Worm (Caenorhabditis elegans) whole organism, L1 larva: ENCODE results near the gene C48D5.3.

Experiments used
- F16B12.6 ChIP-seq: fragments of 150-350 bp; optimal IDR thresholded peaks from 2 replicates; lab custom pipeline; 2014; ENCODE audit warnings: missing biosample characterization, missing genetic modification characterization
- Y116A8C.19 ChIP-seq: sonication (generic microtip); optimal IDR thresholded peaks from 2 replicates; lab custom pipeline; 2016; ENCODE audit warnings: missing compliant biosample characterization, missing genetic modification characterization, borderline replicate concordance
- aha-1 ChIP-seq: fragments of 150-350 bp; optimal IDR thresholded peaks from 2 replicates; lab custom pipeline; 2014; ENCODE audit warnings: missing biosample characterization, missing genetic modification characterization
- alr-1 ChIP-seq: fragments of 200-800 bp; sonication (Bioruptor generic); optimal IDR thresholded peaks from 2 replicates; lab custom pipeline; 2018; ENCODE audit warnings: borderline replicate concordance, mild to moderate bottlenecking, missing genetic modification characterization, missing compliant biosample characterization
- aly-2 ChIP-seq: fragments of 150-350 bp; optimal IDR thresholded peaks from 2 replicates; lab custom pipeline; 2014; ENCODE audit warnings: missing biosample characterization, missing genetic modification characterization
- ama-1 ChIP-seq: fragments of 150-350 bp; optimal IDR thresholded peaks from 2 replicates; lab custom pipeline; 2014
- blmp-1 ChIP-seq: fragments of 150-350 bp; optimal IDR thresholded peaks from 2 replicates; lab custom pipeline; 2014; ENCODE audit warnings: missing biosample characterization, missing genetic modification characterization
- ceh-8 ChIP-seq: fragments of 200-800 bp; sonication (Bioruptor generic); optimal IDR thresholded peaks from 2 replicates; lab custom pipeline; 2018; ENCODE audit warnings: mild to moderate bottlenecking, missing genetic modification characterization, moderate library complexity, missing compliant biosample characterization
- ceh-82 ChIP-seq, 3 experiments: fragments of 150-350 bp in 1 of 3; sonication (generic microtip) in 2 of 3; optimal IDR thresholded peaks; 2 replicates each; lab custom pipeline; 2014 to 2017; ENCODE audit warnings: missing biosample characterization in 3 of 3, missing genetic modification characterization in 3 of 3
- ceh-88 ChIP-seq: fragments of 200-800 bp; sonication (Bioruptor generic); IDR thresholded peaks from 2 replicates; pipeline ENCODE4 v1.3.6; 2022; ENCODE audit warnings: missing genetic modification characterization, missing compliant biosample characterization
- ceh-90 ChIP-seq: sonication (generic microtip); optimal IDR thresholded peaks from 2 replicates; lab custom pipeline; 2016; ENCODE audit warnings: missing genetic modification characterization, missing compliant biosample characterization
- ces-1 ChIP-seq: fragments of 150-350 bp; optimal IDR thresholded peaks from 2 replicates; lab custom pipeline; 2014; ENCODE audit warnings: missing biosample characterization, missing genetic modification reagents, missing genetic modification characterization
- efl-3 ChIP-seq: fragments of 200-800 bp; sonication (Bioruptor generic); optimal IDR thresholded peaks from 2 replicates; lab custom pipeline; 2018; ENCODE audit warnings: mild to moderate bottlenecking, missing genetic modification characterization, missing compliant biosample characterization
- egl-27 ChIP-seq, 2 experiments: fragments of 150-350 bp in 1 of 2; sonication (generic microtip); optimal IDR thresholded peaks; 3 replicates each; lab custom pipeline; 2017 to 2018; ENCODE audit warnings: missing biosample characterization in 2 of 2, missing genetic modification characterization in 2 of 2, missing genetic modification reagents in 2 of 2
- elt-2 ChIP-seq: sonication (generic microtip); optimal IDR thresholded peaks from 2 replicates; lab custom pipeline; 2016; ENCODE audit warnings: missing genetic modification characterization, mild to moderate bottlenecking, inconsistent platforms, missing compliant biosample characterization, missing genetic modification reagents
- fkh-10 ChIP-seq: sonication (generic microtip); optimal IDR thresholded peaks from 2 replicates; lab custom pipeline; 2017; ENCODE audit warnings: missing biosample characterization, missing genetic modification reagents, missing genetic modification characterization
- fkh-4 ChIP-seq: sonication (generic microtip); optimal IDR thresholded peaks from 2 replicates; lab custom pipeline; 2016; ENCODE audit warnings: missing compliant biosample characterization, missing genetic modification characterization, borderline replicate concordance
- hlh-17 ChIP-seq: fragments of 200-800 bp; sonication (Bioruptor generic); optimal IDR thresholded peaks from 2 replicates; lab custom pipeline; 2018; ENCODE audit warnings: missing genetic modification characterization, mild to moderate bottlenecking, missing compliant biosample characterization, moderate library complexity, borderline replicate concordance
- hlh-4 ChIP-seq: sonication (generic microtip); optimal IDR thresholded peaks from 2 replicates; lab custom pipeline; 2016; ENCODE audit warnings: mild to moderate bottlenecking, missing genetic modification characterization, missing compliant biosample characterization
- hpl-2 ChIP-seq: fragments of 150-350 bp; optimal IDR thresholded peaks from 2 replicates; lab custom pipeline; 2014; ENCODE audit warnings: missing biosample characterization, missing genetic modification reagents, missing genetic modification characterization
- isw-1 ChIP-seq: fragments of 200-800 bp; sonication (Bioruptor generic); IDR thresholded peaks from 2 replicates; pipeline ENCODE4 v1.3.6; 2022; ENCODE audit warnings: missing genetic modification characterization, missing compliant biosample characterization
- jun-1 ChIP-seq: fragments of 150-350 bp; optimal IDR thresholded peaks from 2 replicates; lab custom pipeline; 2014; ENCODE audit warnings: missing biosample characterization, missing genetic modification reagents, missing genetic modification characterization
- lin-13 ChIP-seq: fragments of 150-350 bp; optimal IDR thresholded peaks from 2 replicates; lab custom pipeline; 2014; ENCODE audit warnings: missing biosample characterization, missing genetic modification reagents, missing genetic modification characterization
- lin-14 ChIP-seq: fragments of 200-800 bp; sonication (Bioruptor generic); optimal IDR thresholded peaks from 2 replicates; lab custom pipeline; 2018; ENCODE audit warnings: mild to moderate bottlenecking, missing genetic modification characterization, moderate library complexity, missing compliant biosample characterization
- lin-15B ChIP-seq: fragments of 150-350 bp; sonication (generic microtip); optimal IDR thresholded peaks from 3 replicates; lab custom pipeline; 2014; ENCODE audit warnings: missing biosample characterization, missing genetic modification characterization
- lin-39 ChIP-seq: fragments of 150-350 bp; optimal IDR thresholded peaks from 2 replicates; lab custom pipeline; 2014; ENCODE audit warnings: missing biosample characterization, missing genetic modification reagents, missing genetic modification characterization
- lir-3 ChIP-seq: sonication (generic microtip); optimal IDR thresholded peaks from 2 replicates; lab custom pipeline; 2016; ENCODE audit warnings: mild to moderate bottlenecking, missing genetic modification characterization, moderate library complexity, missing compliant biosample characterization; ENCODE audit not compliant: poor library complexity
- mdl-1 ChIP-seq, 2 experiments: fragments of 150-350 bp; optimal IDR thresholded peaks; 2 replicates each; lab custom pipeline; 2014 to 2017; ENCODE audit warnings: missing biosample characterization in 2 of 2, missing genetic modification characterization in 2 of 2, inconsistent platforms in 1 of 2
- mef-2 ChIP-seq: fragments of 150-350 bp; optimal IDR thresholded peaks from 2 replicates; lab custom pipeline; 2014; ENCODE audit warnings: missing biosample characterization, missing genetic modification characterization
- mep-1 ChIP-seq: fragments of 150-350 bp; optimal IDR thresholded peaks from 2 replicates; lab custom pipeline; 2014; ENCODE audit warnings: missing biosample characterization, missing genetic modification characterization
- nhr-11 ChIP-seq: fragments of 150-350 bp; optimal IDR thresholded peaks from 2 replicates; lab custom pipeline; 2014; ENCODE audit warnings: missing biosample characterization, missing genetic modification characterization
- nhr-12 ChIP-seq: sonication (generic microtip); optimal IDR thresholded peaks from 2 replicates; lab custom pipeline; 2017; ENCODE audit warnings: missing biosample characterization, missing genetic modification characterization
- nhr-20 ChIP-seq: sonication (generic microtip); optimal IDR thresholded peaks from 2 replicates; lab custom pipeline; 2016; ENCODE audit warnings: mild to moderate bottlenecking, missing genetic modification characterization, missing compliant biosample characterization
- nhr-71 ChIP-seq: sonication (generic microtip); optimal IDR thresholded peaks from 2 replicates; lab custom pipeline; 2016; ENCODE audit warnings: mild to moderate bottlenecking, missing genetic modification characterization, moderate library complexity, missing compliant biosample characterization
- nhr-76 ChIP-seq: sonication (generic microtip); optimal IDR thresholded peaks from 2 replicates; lab custom pipeline; 2017; ENCODE audit warnings: missing biosample characterization, missing genetic modification characterization
- nhr-84 ChIP-seq: sonication (generic microtip); optimal IDR thresholded peaks from 2 replicates; lab custom pipeline; 2017; ENCODE audit warnings: missing biosample characterization, missing genetic modification characterization
- nhr-85 ChIP-seq: sonication (generic microtip); peaks from one replicate; lab custom pipeline; 2016; ENCODE audit warnings: missing genetic modification characterization, inconsistent platforms, missing compliant biosample characterization
- nhr-90 ChIP-seq: sonication (generic microtip); optimal IDR thresholded peaks from 2 replicates; lab custom pipeline; 2016; ENCODE audit warnings: mild to moderate bottlenecking, missing genetic modification characterization, missing compliant biosample characterization; ENCODE audit not compliant: poor library complexity
- pag-3 ChIP-seq: sonication (generic microtip); optimal IDR thresholded peaks from 2 replicates; lab custom pipeline; 2017; ENCODE audit warnings: missing genetic modification characterization, mild to moderate bottlenecking, missing compliant biosample characterization, antibody characterized with exemption, borderline replicate concordance; ENCODE audit not compliant: insufficient read depth
- pqm-1 ChIP-seq: sonication (generic microtip); optimal IDR thresholded peaks from 3 replicates; lab custom pipeline; 2017; ENCODE audit warnings: missing biosample characterization, missing genetic modification characterization
- rnt-1 ChIP-seq: sonication (generic microtip); optimal IDR thresholded peaks from 2 replicates; lab custom pipeline; 2016; ENCODE audit warnings: mild to moderate bottlenecking, missing genetic modification characterization, moderate library complexity, missing compliant biosample characterization
- snu-23 ChIP-seq: sonication (generic microtip); optimal IDR thresholded peaks from 2 replicates; lab custom pipeline; 2016; ENCODE audit warnings: missing genetic modification characterization, missing compliant biosample characterization
- sptf-1 ChIP-seq: fragments of 150-350 bp; optimal IDR thresholded peaks from 2 replicates; lab custom pipeline; 2014; ENCODE audit warnings: missing biosample characterization, missing genetic modification characterization
- sup-37 ChIP-seq: fragments of 200-800 bp; sonication (Bioruptor generic); optimal IDR thresholded peaks from 2 replicates; lab custom pipeline; 2018; ENCODE audit warnings: mild to moderate bottlenecking, missing genetic modification characterization, missing compliant biosample characterization
- tbx-2 ChIP-seq: sonication (generic microtip); optimal IDR thresholded peaks from 2 replicates; lab custom pipeline; 2016; ENCODE audit warnings: missing genetic modification characterization, missing compliant biosample characterization
- tlp-1 ChIP-seq: fragments of 150-350 bp; optimal IDR thresholded peaks from 2 replicates; lab custom pipeline; 2014; ENCODE audit warnings: missing biosample characterization, missing genetic modification characterization
- unc-130 ChIP-seq: fragments of 150-350 bp; optimal IDR thresholded peaks from 2 replicates; lab custom pipeline; 2017; ENCODE audit warnings: missing biosample characterization, missing genetic modification characterization, inconsistent platforms
- unc-30 ChIP-seq: sonication (generic microtip); optimal IDR thresholded peaks from 2 replicates; lab custom pipeline; 2017; ENCODE audit warnings: missing biosample characterization, missing genetic modification characterization
- unc-62 ChIP-seq: fragments of 150-350 bp; optimal IDR thresholded peaks from 2 replicates; lab custom pipeline; 2014; ENCODE audit warnings: missing biosample characterization, missing genetic modification reagents, missing genetic modification characterization
- unc-86 ChIP-seq: sonication (generic microtip); optimal IDR thresholded peaks from 2 replicates; lab custom pipeline; 2016; ENCODE audit warnings: missing genetic modification characterization, missing compliant biosample characterization
- vab-15 ChIP-seq: sonication (generic microtip); optimal IDR thresholded peaks from 2 replicates; lab custom pipeline; 2017; ENCODE audit warnings: missing genotype, mild to moderate bottlenecking, missing genetic modification characterization, missing compliant biosample characterization
- ztf-11 ChIP-seq, 2 experiments: sonication (generic microtip); optimal IDR thresholded peaks; 2 replicates each; lab custom pipeline; 2016 to 2017; ENCODE audit warnings: missing genetic modification characterization in 2 of 2, missing biosample characterization in 1 of 2, missing compliant biosample characterization in 1 of 2
- ztf-4 ChIP-seq: fragments of 150-350 bp; optimal IDR thresholded peaks from 2 replicates; lab custom pipeline; 2014; ENCODE audit warnings: missing biosample characterization, missing genetic modification characterization

Gene C48D5.3

ce11 chrIII:3540424-3540823 is 41.1 kb downstream of the C48D5.3 start (continued):
- TF ChIP-seq nhr-12 = no peak
- no peak for TF ChIP-seq unc-30 (tag; lab: Kevin White, UChicago)
- TF ChIP-seq aly-2 (tag; lab: Kevin White, UChicago) = no peak
- TF ChIP-seq ceh-8 (GFP tag; lab: Kevin White, UChicago) = peak; percentile 34
- TF ChIP-seq ceh-82 (tag; optimal IDR thresholded peaks at IDR 0.05; lab: Kevin White, UChicago) = peak in 1 of 3 experiments; percentile 29
- TF ChIP-seq nhr-85 (tag; lab: Kevin White, UChicago) = peak; percentile 87
- TF ChIP-seq Y116A8C.19 = no peak
- no peak for TF ChIP-seq nhr-11 (tag; lab: Kevin White, UChicago)
- TF ChIP-seq F16B12.6 = no peak
- peak; percentile 51 for TF ChIP-seq jun-1 (tag; lab: Kevin White, UChicago)
- TF ChIP-seq ama-1 (lab: Kevin White, UChicago) = no peak
- TF ChIP-seq ceh-90 (tag; lab: Kevin White, UChicago) = peak; percentile 51
- no peak for TF ChIP-seq ztf-4 (tag; lab: Kevin White, UChicago)
- no peak for TF ChIP-seq pqm-1
- TF ChIP-seq ces-1 = no peak
- peak; percentile 43 for TF ChIP-seq elt-2 (tag; lab: Kevin White, UChicago)
- peak; percentile 24 for TF ChIP-seq fkh-4 (tag; lab: Kevin White, UChicago)
- peak; percentile 78 for TF ChIP-seq lir-3 (tag; lab: Kevin White, UChicago)
- TF ChIP-seq ceh-88 (GFP tag; lab: Robert Waterston, UW) = peak; percentile 60
- TF ChIP-seq aha-1 (tag; lab: Kevin White, UChicago) = no peak
- peak; percentile 62 for TF ChIP-seq lin-15B (tag; lab: Kevin White, UChicago)
- TF ChIP-seq ztf-11 (tag; optimal IDR thresholded peaks at IDR 0.05; lab: Kevin White, UChicago) = peak in 1 of 2 experiments; percentile 73
- TF ChIP-seq sptf-1 (tag; lab: Kevin White, UChicago) = no peak
- TF ChIP-seq sup-37 (GFP tag; lab: Kevin White, UChicago) = no peak
- TF ChIP-seq lin-13 (GFP tag; lab: Kevin White, UChicago) = peak; percentile 42
- TF ChIP-seq nhr-71 (tag; lab: Kevin White, UChicago) = peak; percentile 86
- TF ChIP-seq lin-39 (tag; lab: Kevin White, UChicago) = no peak
- TF ChIP-seq mdl-1 (tag; optimal IDR thresholded peaks at IDR 0.05; lab: Kevin White, UChicago) = no peak
- TF ChIP-seq alr-1 (tag; lab: Kevin White, UChicago) = no peak
- TF ChIP-seq unc-62 (GFP tag; lab: Kevin White, UChicago) = no peak
- no peak for TF ChIP-seq pag-3 (tag; lab: Kevin White, UChicago)
- TF ChIP-seq blmp-1 (tag; lab: Kevin White, UChicago) = peak; percentile 33
- peak; percentile 75 for TF ChIP-seq lin-14 (GFP tag; lab: Kevin White, UChicago)
- no peak for TF ChIP-seq unc-130 (tag; lab: Kevin White, UChicago)
- TF ChIP-seq rnt-1 = peak; percentile 80
- TF ChIP-seq nhr-90 (tag; lab: Kevin White, UChicago) = peak; percentile 85
- no peak for TF ChIP-seq nhr-84 (tag; lab: Kevin White, UChicago)
- no peak for TF ChIP-seq fkh-10
- TF ChIP-seq nhr-20 (tag; lab: Kevin White, UChicago) = peak; percentile 84
- peak; percentile 63 for TF ChIP-seq isw-1
- peak; percentile 49 for TF ChIP-seq hpl-2 (GFP tag; lab: Kevin White, UChicago)
- TF ChIP-seq hlh-17 = no peak
- no peak for TF ChIP-seq tlp-1 (tag; lab: Kevin White, UChicago)
- TF ChIP-seq egl-27 (tag; optimal IDR thresholded peaks at IDR 0.05; lab: Kevin White, UChicago) = no peak
- no peak for TF ChIP-seq hlh-4 (tag; lab: Kevin White, UChicago)
- peak; percentile 73 for TF ChIP-seq mep-1 (tag; lab: Kevin White, UChicago)
- TF ChIP-seq mef-2 = no peak
- TF ChIP-seq nhr-76 (tag; lab: Kevin White, UChicago) = no peak
- TF ChIP-seq snu-23 (GFP tag; lab: Kevin White, UChicago) = peak; percentile 89
- TF ChIP-seq vab-15 (tag; lab: Kevin White, UChicago) = no peak
- TF ChIP-seq efl-3 (GFP tag; lab: Kevin White, UChicago) = no peak
- TF ChIP-seq unc-86 (tag; lab: Kevin White, UChicago) = no peak
- peak; percentile 77 for TF ChIP-seq tbx-2 (tag; lab: Kevin White, UChicago)
